Worm (Caenorhabditis elegans) whole organism, young adult: ENCODE measurements around the gene R05G6.10.

ENCODE experiments used
- B0336.3 ChIP-seq: fragments of 200-800 bp; sonication (Bioruptor generic); IDR thresholded peaks from 2 replicates; pipeline ENCODE4 v1.3.6; 2022; ENCODE audit warnings: missing genetic modification characterization, missing compliant biosample characterization
- nhr-120 ChIP-seq: fragments of 200-800 bp; sonication (Bioruptor generic); IDR thresholded peaks from 2 replicates; pipeline ENCODE4 v1.3.6; 2022; ENCODE audit warnings: missing genetic modification characterization, missing compliant biosample characterization
- nhr-90 ChIP-seq: sonication (generic microtip); optimal IDR thresholded peaks from 2 replicates; lab custom pipeline; 2016; ENCODE audit warnings: missing genotype, mild to moderate bottlenecking, missing genetic modification characterization, missing compliant biosample characterization
- pbrm-1 ChIP-seq: fragments of 200-800 bp; sonication (Bioruptor generic); IDR thresholded peaks from 2 replicates; pipeline ENCODE4 v1.3.6; 2022; ENCODE audit warnings: missing genetic modification reagents, missing genetic modification characterization, missing compliant biosample characterization
- pha-4 ChIP-seq: fragments of 150-350 bp; sonication (generic microtip); optimal IDR thresholded peaks from 2 replicates; lab custom pipeline; 2014; ENCODE audit warnings: missing biosample characterization, missing genetic modification reagents, missing genetic modification characterization
- snpc-4 ChIP-seq, 5 experiments: fragments of 150-350 bp in 1 of 5; sonication (generic microtip) in 4 of 5; optimal IDR thresholded peaks; 2 replicates each; lab custom pipeline; 2014 to 2018; ENCODE audit warnings: missing genetic modification characterization in 5 of 5, missing biosample characterization in 3 of 5, antibody characterized with exemption in 2 of 5, mild to moderate bottlenecking in 2 of 5, missing compliant biosample characterization in 2 of 5, missing genotype in 2 of 5, moderate library complexity in 2 of 5, missing genetic modification reagents in 1 of 5
- sptf-2 ChIP-seq: fragments of 200-800 bp; sonication (Bioruptor generic); optimal IDR thresholded peaks from 2 replicates; lab custom pipeline; 2018; ENCODE audit warnings: mild to moderate bottlenecking, missing genetic modification characterization, missing compliant biosample characterization
- unc-62 ChIP-seq: fragments of 150-350 bp; optimal IDR thresholded peaks from 2 replicates; lab custom pipeline; 2014; ENCODE audit warnings: missing biosample characterization, missing genetic modification reagents, missing genetic modification characterization

ce11 chrIV:7586972-7587371 lies 44.6 kb upstream of the R05G6.10 start:
- no peak for TF ChIP-seq nhr-90 (tag; lab: Kevin White, UChicago)
- no peak for TF ChIP-seq snpc-4 (GFP tag; optimal IDR thresholded peaks at IDR 0.05; lab: Kevin White, UChicago)
- TF ChIP-seq snpc-4 (tag; optimal IDR thresholded peaks at IDR 0.05; lab: Kevin White, UChicago), result no peak
- no peak for TF ChIP-seq nhr-120 (GFP tag; lab: Robert Waterston, UW)
- TF ChIP-seq pbrm-1 (GFP tag; lab: Robert Waterston, UW), result no peak
- no peak for TF ChIP-seq unc-62 (GFP tag; lab: Kevin White, UChicago)
- no peak for TF ChIP-seq B0336.3 (GFP tag; lab: Robert Waterston, UW)
- no peak for TF ChIP-seq sptf-2 (GFP tag; lab: Kevin White, UChicago)
- TF ChIP-seq pha-4 (tag; lab: Kevin White, UChicago), result no peak
